Fruit fly (Drosophila melanogaster) whole organism, embryonic: Measurements from ENCODE around the gene feo.

Experiments
- CG10147 ChIP-seq: fragments of 200-800 bp; sonication (Bioruptor generic); optimal IDR thresholded peaks from 2 replicates; lab custom pipeline; 2019; ENCODE audit warnings: missing biosample characterization, mild to moderate bottlenecking, missing genetic modification characterization, moderate library complexity
- CG10654 ChIP-seq: fragments of 200-800 bp; sonication (Bioruptor generic); optimal IDR thresholded peaks from 2 replicates; lab custom pipeline; 2016; ENCODE audit warnings: missing biosample characterization, missing genetic modification characterization
- CG11093 ChIP-seq: fragments of 200-800 bp; sonication (Bioruptor generic); IDR thresholded peaks from 3 replicates; pipeline ENCODE4 v1.3.6; 2022; ENCODE audit warnings: missing biosample characterization, missing genetic modification characterization
- CG11504 ChIP-seq: fragments of 200-800 bp; sonication (Bioruptor generic); optimal IDR thresholded peaks from 3 replicates; lab custom pipeline; 2019; ENCODE audit warnings: missing biosample characterization, mild to moderate bottlenecking, missing genetic modification characterization, moderate library complexity
- CG13296 ChIP-seq: fragments of 200-800 bp; sonication (Bioruptor generic); optimal IDR thresholded peaks from 3 replicates; lab custom pipeline; 2018; ENCODE audit warnings: missing biosample characterization, mild to moderate bottlenecking, missing genetic modification characterization
- CG1602 ChIP-seq: fragments of 200-800 bp; sonication (Bioruptor generic); optimal IDR thresholded peaks from 3 replicates; lab custom pipeline; 2016; ENCODE audit warnings: missing biosample characterization, missing genetic modification characterization
- CG17359 ChIP-seq: fragments of 200-800 bp; sonication (Bioruptor generic); optimal IDR thresholded peaks from 3 replicates; lab custom pipeline; 2018; ENCODE audit warnings: missing biosample characterization, mild to moderate bottlenecking, missing genetic modification characterization, moderate library complexity
- CG17385 ChIP-seq: fragments of 200-800 bp; sonication (Bioruptor generic); optimal IDR thresholded peaks from 3 replicates; lab custom pipeline; 2018; ENCODE audit warnings: missing biosample characterization, mild to moderate bottlenecking, missing genetic modification characterization
- CG17568 ChIP-seq: fragments of 200-800 bp; sonication (Bioruptor generic); optimal IDR thresholded peaks from 2 replicates; lab custom pipeline; 2018; ENCODE audit warnings: missing biosample characterization, mild to moderate bottlenecking, missing genetic modification characterization, moderate library complexity
- CG17829 ChIP-seq: fragments of 200-800 bp; optimal IDR thresholded peaks from 2 replicates; lab custom pipeline; 2019; ENCODE audit warnings: missing biosample characterization, mild to moderate bottlenecking, missing genetic modification characterization, moderate library complexity
- CG30431 ChIP-seq: fragments of 200-800 bp; sonication (Bioruptor generic); optimal IDR thresholded peaks from 2 replicates; lab custom pipeline; 2017; ENCODE audit warnings: missing biosample characterization, missing genetic modification characterization
- CG3281 ChIP-seq: fragments of 200-800 bp; sonication (Bioruptor generic); optimal IDR thresholded peaks from 3 replicates; lab custom pipeline; 2017; ENCODE audit warnings: missing biosample characterization, mild to moderate bottlenecking, missing genetic modification characterization
- CG4730 ChIP-seq: fragments of 200-800 bp; sonication (Bioruptor generic); IDR thresholded peaks from 2 replicates; pipeline ENCODE4 v1.3.6; 2022; ENCODE audit warnings: missing biosample characterization, missing genetic modification characterization
- CG6175 ChIP-seq: fragments of 200-800 bp; sonication (Bioruptor generic); IDR thresholded peaks from 3 replicates; pipeline ENCODE4 v1.3.6; 2022; ENCODE audit warnings: missing biosample characterization, missing genetic modification characterization
- CG6683 ChIP-seq: fragments of 200-800 bp; sonication (Bioruptor generic); optimal IDR thresholded peaks from 2 replicates; lab custom pipeline; 2017; ENCODE audit warnings: missing biosample characterization, mild to moderate bottlenecking, missing genetic modification characterization, missing genetic modification reagents
- CG7745 ChIP-seq: fragments of 200-800 bp; sonication (Bioruptor generic); optimal IDR thresholded peaks from 2 replicates; lab custom pipeline; 2018; ENCODE audit warnings: missing biosample characterization, mild to moderate bottlenecking, missing genetic modification characterization, moderate library complexity
- CG8924 ChIP-seq: fragments of 200-800 bp; optimal IDR thresholded peaks from 3 replicates; lab custom pipeline; 2019; ENCODE audit warnings: missing biosample characterization, mild to moderate bottlenecking, missing genetic modification characterization, moderate library complexity
- Dad ChIP-seq: fragments of 200-800 bp; sonication (Bioruptor generic); optimal IDR thresholded peaks from 3 replicates; lab custom pipeline; 2016; ENCODE audit warnings: missing biosample characterization, missing genetic modification characterization
- Dek ChIP-seq: fragments of 200-800 bp; sonication (Bioruptor generic); optimal IDR thresholded peaks from 3 replicates; lab custom pipeline; 2019; ENCODE audit warnings: missing biosample characterization, mild to moderate bottlenecking, missing genetic modification characterization, moderate library complexity
- Dfd ChIP-seq, 2 experiments: fragments of >200 bp; optimal IDR thresholded peaks; 2 replicates each; lab custom pipeline; 2017; ENCODE audit warnings: missing biosample characterization in 2 of 2, missing genetic modification characterization in 2 of 2
- Dref ChIP-seq: fragments of 200-800 bp; sonication (Bioruptor generic); IDR thresholded peaks from 2 replicates; pipeline ENCODE4 v1.3.6; 2022; ENCODE audit warnings: missing biosample characterization, missing genetic modification characterization
- Drgx ChIP-seq: fragments of 200-800 bp; sonication (Bioruptor generic); IDR thresholded peaks from 2 replicates; pipeline ENCODE4 v1.3.6; 2022; ENCODE audit warnings: missing biosample characterization, missing genetic modification characterization
- E2f2 ChIP-seq: fragments of 200-800 bp; sonication (Bioruptor generic); IDR thresholded peaks from 2 replicates; pipeline ENCODE4 v1.3.6; 2022; ENCODE audit warnings: missing biosample characterization, missing genetic modification characterization
- Gsc ChIP-seq: fragments of 200-800 bp; sonication (Bioruptor generic); IDR thresholded peaks from 2 replicates; pipeline ENCODE4 v1.3.6; 2022; ENCODE audit warnings: missing biosample characterization, missing genetic modification characterization
- HmgZ ChIP-seq: fragments of 200-800 bp; sonication (Bioruptor generic); optimal IDR thresholded peaks from 2 replicates; lab custom pipeline; 2018; ENCODE audit warnings: missing biosample characterization, mild to moderate bottlenecking, missing genetic modification characterization
- Mad ChIP-seq: fragments of 200-800 bp; sonication (Bioruptor generic); optimal IDR thresholded peaks from 2 replicates; lab custom pipeline; 2016; ENCODE audit warnings: missing biosample characterization, missing genetic modification characterization
- YL-1 ChIP-seq: fragments of 200-800 bp; sonication (Bioruptor generic); optimal IDR thresholded peaks from 3 replicates; lab custom pipeline; 2017; ENCODE audit warnings: missing biosample characterization, mild to moderate bottlenecking, missing genetic modification characterization
- abd-A ChIP-seq: fragments of 200-800 bp; sonication (Bioruptor generic); optimal IDR thresholded peaks from 3 replicates; lab custom pipeline; 2019; ENCODE audit warnings: missing biosample characterization, mild to moderate bottlenecking, missing genetic modification characterization, moderate library complexity
- aop ChIP-seq: fragments of 200-800 bp; sonication (Bioruptor generic); IDR thresholded peaks from 2 replicates; pipeline ENCODE4 v1.3.6; 2022; ENCODE audit warnings: missing biosample characterization, missing genetic modification characterization
- bab2 ChIP-seq: fragments of 200-800 bp; sonication (Bioruptor generic); optimal IDR thresholded peaks from 2 replicates; lab custom pipeline; 2016; ENCODE audit warnings: missing biosample characterization, missing genetic modification characterization
- esg ChIP-seq: fragments of 200-800 bp; sonication (Bioruptor generic); conservative IDR thresholded peaks from 2 replicates; pipeline ENCODE4 v1.3.6; 2022; ENCODE audit warnings: missing biosample characterization, missing genetic modification characterization
- fd64A ChIP-seq: fragments of 200-800 bp; sonication (Bioruptor generic); optimal IDR thresholded peaks from 3 replicates; lab custom pipeline; 2018; ENCODE audit warnings: missing biosample characterization, mild to moderate bottlenecking, missing genetic modification characterization
- ftz-f1 ChIP-seq: fragments of 200-800 bp; sonication (Bioruptor generic); optimal IDR thresholded peaks from 2 replicates; lab custom pipeline; 2016; ENCODE audit warnings: missing biosample characterization, missing genetic modification characterization
- hbn ChIP-seq: fragments of 200-800 bp; sonication (Bioruptor generic); IDR thresholded peaks from 2 replicates; pipeline ENCODE4 v1.3.6; 2022; ENCODE audit warnings: missing biosample characterization, missing genetic modification characterization; ENCODE audit not compliant: partially characterized antibody
- kah ChIP-seq: fragments of 200-800 bp; sonication (Bioruptor generic); optimal IDR thresholded peaks from 2 replicates; lab custom pipeline; 2018; ENCODE audit warnings: missing biosample characterization, mild to moderate bottlenecking, missing genetic modification characterization
- otp ChIP-seq: fragments of 200-800 bp; sonication (Bioruptor generic); IDR thresholded peaks from 3 replicates; pipeline ENCODE4, ENCODE4 v1.3.6; 2022; ENCODE audit warnings: missing biosample characterization, missing genetic modification characterization
- pan ChIP-seq, 4 experiments: fragments of >200 bp in 3 of 4; fragments of 200-800 bp in 1 of 4; sonication (Bioruptor generic) in 1 of 4; optimal IDR thresholded peaks in 3 of 4; IDR thresholded peaks in 1 of 4; 2 replicates each; pipeline versions ENCODE4 v1.3.6 to Lab custom; 2017 to 2022; ENCODE audit warnings: missing biosample characterization in 2 of 4, missing genetic modification characterization in 2 of 4, mixed read lengths in 1 of 4
- pb ChIP-seq: fragments of 200-800 bp; sonication (Bioruptor generic); optimal IDR thresholded peaks from 3 replicates; lab custom pipeline; 2016; ENCODE audit warnings: missing biosample characterization, missing genetic modification characterization
- peb ChIP-seq: fragments of 200-800 bp; sonication (Bioruptor generic); IDR thresholded peaks from 2 replicates; pipeline ENCODE4 v1.3.6; 2022; ENCODE audit warnings: missing biosample characterization, missing genetic modification characterization
- pita ChIP-seq: fragments of 200-800 bp; sonication (Bioruptor generic); optimal IDR thresholded peaks from 2 replicates; lab custom pipeline; 2017; ENCODE audit warnings: missing biosample characterization, mild to moderate bottlenecking, missing genetic modification characterization
- schlank ChIP-seq: fragments of 200-800 bp; sonication (Bioruptor generic); optimal IDR thresholded peaks from 2 replicates; lab custom pipeline; 2018; ENCODE audit warnings: missing biosample characterization, mild to moderate bottlenecking, missing genetic modification characterization
- so ChIP-seq: fragments of 200-800 bp; sonication (Bioruptor generic); IDR thresholded peaks from 3 replicates; pipeline ENCODE4 v1.3.6; 2022; ENCODE audit warnings: missing biosample characterization, missing genetic modification characterization
- tgo ChIP-seq: fragments of 200-800 bp; sonication (Bioruptor generic); IDR thresholded peaks from 3 replicates; pipeline ENCODE4 v1.3.6; 2022; ENCODE audit warnings: missing biosample characterization, missing genetic modification characterization
- tna ChIP-seq: fragments of 200-800 bp; sonication (Bioruptor generic); IDR thresholded peaks from 2 replicates; pipeline ENCODE4 v1.3.6; 2022; ENCODE audit warnings: missing biosample characterization, missing genetic modification characterization; ENCODE audit not compliant: partially characterized antibody
- ttk ChIP-seq: fragments of 200-800 bp; sonication (Bioruptor generic); IDR thresholded peaks from 2 replicates; pipeline ENCODE4 v2.1.2; 2022; ENCODE audit warnings: missing biosample characterization, missing genetic modification characterization
- vvl ChIP-seq: fragments of 200-800 bp; sonication (Bioruptor generic); IDR thresholded peaks from 2 replicates; pipeline ENCODE4 v1.3.6; 2022; ENCODE audit warnings: missing biosample characterization, missing genetic modification characterization
- wdn ChIP-seq: fragments of 200-800 bp; sonication (Bioruptor generic); IDR thresholded peaks from 2 replicates; pipeline ENCODE4 v1.3.6; 2022; ENCODE audit warnings: missing biosample characterization, missing genetic modification characterization
- zen ChIP-seq: fragments of 200-800 bp; sonication (Bioruptor generic); optimal IDR thresholded peaks from 3 replicates; lab custom pipeline; 2018; ENCODE audit warnings: missing biosample characterization, mild to moderate bottlenecking, missing genetic modification characterization, moderate library complexity

feo gene

DNA sequence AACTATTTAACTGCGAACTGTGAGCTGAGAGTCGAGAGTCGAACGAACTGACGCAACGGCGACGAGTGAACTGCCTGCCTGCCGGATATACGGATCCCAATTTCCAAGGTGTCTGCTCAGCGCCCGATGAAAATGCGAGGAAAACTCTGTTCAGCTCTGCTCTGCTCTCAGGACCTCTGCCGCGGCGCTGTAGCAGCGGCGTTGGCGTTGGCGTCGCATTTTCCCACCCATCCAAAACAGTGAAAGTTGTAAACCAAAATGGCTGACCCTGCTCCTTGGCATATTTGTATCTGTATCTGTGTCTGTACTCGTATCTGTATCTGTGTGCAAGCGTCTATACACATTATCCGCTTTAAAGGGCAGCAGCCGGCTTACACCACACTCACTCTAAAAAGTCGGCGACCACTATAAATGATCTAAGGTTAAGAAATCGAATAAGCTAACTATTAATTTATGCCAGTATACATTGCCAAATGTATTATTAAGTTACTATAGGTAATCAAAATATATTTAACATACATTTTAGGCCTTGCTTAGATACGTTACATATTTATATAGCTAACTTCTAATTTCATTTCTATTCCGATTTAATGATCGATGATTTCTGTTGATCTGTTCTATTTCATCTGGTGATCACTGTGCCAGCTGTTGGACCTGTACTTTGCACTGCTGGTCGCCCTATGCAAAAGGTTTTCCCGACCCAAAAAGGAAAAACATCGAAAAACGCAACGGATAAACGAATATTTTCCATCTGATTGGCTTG is 31.8 kb downstream of the feo start (continued):
- peak; percentile 63 for TF ChIP-seq CG13296 (GFP tag; lab: Kevin White, UChicago)
- TF ChIP-seq CG6175, result no peak
- 0 out of 2 replicates have a peak, but pooled peaks have one; percentile 15 for TF ChIP-seq esg (GFP tag; lab: Robert Waterston, UW)
- TF ChIP-seq CG3281 (GFP tag; lab: Kevin White, UChicago), result peak; percentile 63
- TF ChIP-seq peb (GFP tag; lab: Robert Waterston, UW), result 0 out of 2 replicates have a peak, but pooled peaks have one; percentile 13
- TF ChIP-seq E2f2 (GFP tag; lab: Robert Waterston, UW), result no peak; the same call in 1 of the 2 replicates
- TF ChIP-seq Dfd (GFP tag; optimal IDR thresholded peaks at IDR 0.05; lab: Kevin White, UChicago), result no peak
- no peak for TF ChIP-seq pan (optimal IDR thresholded peaks at IDR 0.05; lab: Kevin White, UChicago)
- no peak for TF ChIP-seq pan (GFP tag; optimal IDR thresholded peaks at IDR 0.05 in 1 of 2, IDR thresholded peaks at IDR 0.05 in 1 of 2)
- no peak for TF ChIP-seq aop (GFP tag; lab: Robert Waterston, UW)
- peak; percentile 82 for TF ChIP-seq CG11504
- TF ChIP-seq CG17385 (GFP tag; lab: Kevin White, UChicago), result peak; percentile 53
- TF ChIP-seq CG6683 (GFP tag; lab: Kevin White, UChicago), result peak; percentile 56
- peak; percentile 61 for TF ChIP-seq CG10147 (GFP tag; lab: Kevin White, UChicago)
- TF ChIP-seq CG17568 (GFP tag; lab: Kevin White, UChicago), result no peak
- TF ChIP-seq ttk, result no peak
- peak; percentile 51 for TF ChIP-seq CG1602 (GFP tag; lab: Kevin White, UChicago)
- TF ChIP-seq tgo, result peak; percentile 38; the same call in 2 of the 3 replicates
- no peak for TF ChIP-seq pb (GFP tag; lab: Kevin White, UChicago)
- TF ChIP-seq vvl (GFP tag; lab: Robert Waterston, UW), result peak; percentile 52; the same call in 1 of the 2 replicates
- peak; percentile 57 for TF ChIP-seq CG30431
- peak; percentile 51 for TF ChIP-seq Dek (tag; lab: Kevin White, UChicago)
- no peak for TF ChIP-seq Dad
- TF ChIP-seq kah (GFP tag; lab: Kevin White, UChicago), result peak; percentile 43
- TF ChIP-seq Drgx (GFP tag; lab: Robert Waterston, UW), result no peak
- TF ChIP-seq CG17829 (tag; lab: Kevin White, UChicago), result peak; percentile 81
- no peak for TF ChIP-seq pita
- TF ChIP-seq Dref (GFP tag; lab: Robert Waterston, UW), result no peak
- TF ChIP-seq CG11093 (GFP tag; lab: Robert Waterston, UW), result 0 out of 3 replicates have a peak, but pooled peaks have one; percentile 30
- TF ChIP-seq zen (tag; lab: Kevin White, UChicago), result peak; percentile 92
- no peak for TF ChIP-seq abd-A (tag; lab: Kevin White, UChicago)
- TF ChIP-seq ftz-f1 (GFP tag; lab: Kevin White, UChicago), result no peak
- TF ChIP-seq CG8924 (tag; lab: Kevin White, UChicago), result peak; percentile 91
- no peak for TF ChIP-seq tna (GFP tag; lab: Robert Waterston, UW)
- TF ChIP-seq schlank (tag; lab: Kevin White, UChicago), result no peak
- TF ChIP-seq CG7745 (tag; lab: Kevin White, UChicago), result no peak
- no peak for TF ChIP-seq wdn (GFP tag; lab: Robert Waterston, UW)
- 0 out of 2 replicates have a peak, but pooled peaks have one; percentile 30 for TF ChIP-seq Gsc (GFP tag; lab: Robert Waterston, UW)
- no peak for TF ChIP-seq fd64A (GFP tag; lab: Kevin White, UChicago)
- TF ChIP-seq hbn (GFP tag; lab: Robert Waterston, UW), result no peak
- no peak for TF ChIP-seq otp
- no peak for TF ChIP-seq CG4730 (GFP tag; lab: Robert Waterston, UW)
- TF ChIP-seq so, result peak; percentile 34; the same call in 1 of the 3 replicates
- TF ChIP-seq YL-1 (GFP tag; lab: Kevin White, UChicago), result no peak
- peak; percentile 13 for TF ChIP-seq bab2
- TF ChIP-seq CG17359, result peak; percentile 72
- TF ChIP-seq HmgZ (tag; lab: Kevin White, UChicago), result peak; percentile 57
- peak; percentile 24 for TF ChIP-seq CG10654 (GFP tag; lab: Kevin White, UChicago)
- TF ChIP-seq Mad, result peak; percentile 35
